Fruit fly (Drosophila melanogaster) whole organism, embryonic: ENCODE data around the gene Pgd.
A peak's percentile ranks its signal among the peaks of the same experiment; 100 is the strongest.

Experiments used
- Awh ChIP-seq: fragments of 200-800 bp; sonication (Bioruptor generic); IDR thresholded peaks from 2 replicates; pipeline ENCODE4, ENCODE4 v1.3.6; 2022; ENCODE audit warnings: missing biosample characterization, missing genetic modification characterization
- CG10979 ChIP-seq: fragments of 200-800 bp; sonication (Bioruptor generic); optimal IDR thresholded peaks from 2 replicates; lab custom pipeline; 2018; ENCODE audit warnings: missing biosample characterization, mild to moderate bottlenecking, missing genetic modification characterization, moderate library complexity
- CG11085 ChIP-seq: fragments of 200-800 bp; sonication (Bioruptor generic); IDR thresholded peaks from 2 replicates; pipeline ENCODE4 v1.3.6; 2022; ENCODE audit warnings: missing biosample characterization, missing genetic modification characterization
- CG12744 ChIP-seq: fragments of 200-800 bp; sonication (Bioruptor generic); optimal IDR thresholded peaks from 2 replicates; lab custom pipeline; 2016; ENCODE audit warnings: missing biosample characterization, missing genetic modification characterization
- CG13123 ChIP-seq: fragments of 200-800 bp; sonication (Bioruptor generic); optimal IDR thresholded peaks from 2 replicates; lab custom pipeline; 2016; ENCODE audit warnings: missing biosample characterization, missing genetic modification characterization
- CG13424 ChIP-seq: fragments of 200-800 bp; sonication (Bioruptor generic); optimal IDR thresholded peaks from 2 replicates; lab custom pipeline; 2019; ENCODE audit warnings: missing biosample characterization, mild to moderate bottlenecking, missing genetic modification characterization, moderate library complexity
- CG15269 ChIP-seq: fragments of 200-800 bp; sonication (Bioruptor generic); optimal IDR thresholded peaks from 2 replicates; lab custom pipeline; 2018; ENCODE audit warnings: missing biosample characterization, mild to moderate bottlenecking, missing genetic modification characterization, moderate library complexity
- CG15696 ChIP-seq: fragments of 200-800 bp; sonication (Bioruptor generic); optimal IDR thresholded peaks from 2 replicates; lab custom pipeline; 2019; ENCODE audit warnings: missing biosample characterization, mild to moderate bottlenecking, missing genetic modification characterization, moderate library complexity
- CG16813 ChIP-seq: fragments of 200-800 bp; sonication (Bioruptor generic); IDR thresholded peaks from 3 replicates; pipeline ENCODE4 v1.3.6; 2022; ENCODE audit warnings: missing biosample characterization, missing genetic modification characterization; ENCODE audit not compliant: partially characterized antibody
- CG17829 ChIP-seq: fragments of 200-800 bp; optimal IDR thresholded peaks from 2 replicates; lab custom pipeline; 2019; ENCODE audit warnings: missing biosample characterization, mild to moderate bottlenecking, missing genetic modification characterization, moderate library complexity
- CG18476 ChIP-seq: fragments of 200-800 bp; sonication (Bioruptor generic); optimal IDR thresholded peaks from 2 replicates; lab custom pipeline; 2016; ENCODE audit warnings: missing biosample characterization, mild to moderate bottlenecking, missing genetic modification characterization
- CG18764 ChIP-seq: fragments of 200-800 bp; sonication (Bioruptor generic); optimal IDR thresholded peaks from 3 replicates; lab custom pipeline; 2016; ENCODE audit warnings: missing biosample characterization, missing genetic modification characterization
- CG2129 ChIP-seq: fragments of 200-800 bp; sonication (Bioruptor generic); IDR thresholded peaks from 2 replicates; pipeline ENCODE4 v1.3.6; 2022; ENCODE audit warnings: missing biosample characterization, missing genetic modification characterization; ENCODE audit not compliant: partially characterized antibody
- CG30431 ChIP-seq: fragments of 200-800 bp; sonication (Bioruptor generic); optimal IDR thresholded peaks from 2 replicates; lab custom pipeline; 2017; ENCODE audit warnings: missing biosample characterization, missing genetic modification characterization
- CG31441 ChIP-seq: fragments of 200-800 bp; sonication (Bioruptor generic); IDR thresholded peaks from 2 replicates; pipeline ENCODE4 v1.3.6; 2022; ENCODE audit warnings: missing biosample characterization, missing genetic modification characterization
- CG6683 ChIP-seq: fragments of 200-800 bp; sonication (Bioruptor generic); optimal IDR thresholded peaks from 2 replicates; lab custom pipeline; 2017; ENCODE audit warnings: missing biosample characterization, mild to moderate bottlenecking, missing genetic modification characterization, missing genetic modification reagents
- CG7786 ChIP-seq: fragments of 200-800 bp; sonication (Bioruptor generic); optimal IDR thresholded peaks from 2 replicates; lab custom pipeline; 2016; ENCODE audit warnings: missing biosample characterization, missing genetic modification characterization
- Dad ChIP-seq: fragments of 200-800 bp; sonication (Bioruptor generic); optimal IDR thresholded peaks from 3 replicates; lab custom pipeline; 2016; ENCODE audit warnings: missing biosample characterization, missing genetic modification characterization
- Dp ChIP-seq: fragments of 200-800 bp; sonication (Bioruptor generic); optimal IDR thresholded peaks from 2 replicates; lab custom pipeline; 2018; ENCODE audit warnings: missing biosample characterization, mild to moderate bottlenecking, missing genetic modification characterization, moderate library complexity
- E2f2 ChIP-seq: fragments of 200-800 bp; sonication (Bioruptor generic); IDR thresholded peaks from 2 replicates; pipeline ENCODE4 v1.3.6; 2022; ENCODE audit warnings: missing biosample characterization, missing genetic modification characterization
- Gsc ChIP-seq: fragments of 200-800 bp; sonication (Bioruptor generic); IDR thresholded peaks from 2 replicates; pipeline ENCODE4 v1.3.6; 2022; ENCODE audit warnings: missing biosample characterization, missing genetic modification characterization
- Hr3 ChIP-seq: fragments of 200-800 bp; sonication (Bioruptor generic); optimal IDR thresholded peaks from 3 replicates; lab custom pipeline; 2016; ENCODE audit warnings: missing biosample characterization, missing genetic modification characterization
- Hr39 ChIP-seq: fragments of >200 bp; optimal IDR thresholded peaks from 2 replicates; lab custom pipeline; 2017
- MTF-1 ChIP-seq: fragments of 200-800 bp; sonication (Bioruptor generic); optimal IDR thresholded peaks from 2 replicates; lab custom pipeline; 2018; ENCODE audit warnings: missing biosample characterization, mild to moderate bottlenecking, missing genetic modification characterization, borderline replicate concordance
- Meics ChIP-seq: fragments of 200-800 bp; sonication (Bioruptor generic); optimal IDR thresholded peaks from 2 replicates; lab custom pipeline; 2017; ENCODE audit warnings: missing biosample characterization, mild to moderate bottlenecking, missing genetic modification characterization
- NfI ChIP-seq: fragments of 200-800 bp; sonication (Bioruptor generic); optimal IDR thresholded peaks from 3 replicates; lab custom pipeline; 2018; ENCODE audit warnings: missing biosample characterization, mild to moderate bottlenecking, missing genetic modification characterization, moderate library complexity
- Taf1 ChIP-seq: fragments of 200-800 bp; sonication (Bioruptor generic); IDR thresholded peaks from 2 replicates; pipeline ENCODE4 v1.3.6; 2022; ENCODE audit warnings: missing biosample characterization, missing genetic modification characterization
- amos ChIP-seq: fragments of 200-800 bp; sonication (Bioruptor generic); IDR thresholded peaks from 2 replicates; pipeline ENCODE4 v1.3.6; 2022; ENCODE audit warnings: missing biosample characterization, missing genetic modification characterization; ENCODE audit not compliant: partially characterized antibody
- ara ChIP-seq: fragments of 200-800 bp; sonication (Bioruptor generic); IDR thresholded peaks from 2 replicates; pipeline ENCODE4 v1.3.6; 2022; ENCODE audit warnings: missing biosample characterization, missing genetic modification characterization
- az2 ChIP-seq: fragments of 200-800 bp; sonication (Bioruptor generic); optimal IDR thresholded peaks from 3 replicates; lab custom pipeline; 2016; ENCODE audit warnings: missing biosample characterization, missing genetic modification characterization
- cad ChIP-seq: fragments of >200 bp; optimal IDR thresholded peaks from 2 replicates; lab custom pipeline; 2017; ENCODE audit warnings: missing biosample characterization, missing genetic modification characterization
- cg ChIP-seq: fragments of 200-800 bp; sonication (Bioruptor generic); optimal IDR thresholded peaks from 3 replicates; lab custom pipeline; 2019; ENCODE audit warnings: missing biosample characterization, mild to moderate bottlenecking, missing genetic modification characterization, moderate library complexity
- dan ChIP-seq: fragments of 200-800 bp; sonication (Bioruptor generic); IDR thresholded peaks from 2 replicates; pipeline ENCODE4 v1.3.6; 2022; ENCODE audit warnings: missing biosample characterization, missing genetic modification characterization
- dati ChIP-seq: fragments of 200-800 bp; sonication (Bioruptor generic); IDR thresholded peaks from 2 replicates; pipeline ENCODE4 v1.3.6; 2022; ENCODE audit warnings: missing biosample characterization, missing genetic modification characterization
- dm ChIP-seq: fragments of 200-800 bp; sonication (Bioruptor generic); optimal IDR thresholded peaks from 3 replicates; lab custom pipeline; 2016; ENCODE audit warnings: missing biosample characterization, missing genetic modification characterization
- en ChIP-seq: fragments of 200-800 bp; sonication (Bioruptor generic); optimal IDR thresholded peaks from 2 replicates; lab custom pipeline; 2016; ENCODE audit warnings: missing biosample characterization, missing genetic modification characterization
- ewg ChIP-seq: fragments of 200-800 bp; sonication (Bioruptor generic); optimal IDR thresholded peaks from 3 replicates; lab custom pipeline; 2017; ENCODE audit warnings: mild to moderate bottlenecking, missing biosample characterization, missing genetic modification reagents, missing genetic modification characterization
- exex ChIP-seq: fragments of 200-800 bp; sonication (Bioruptor generic); optimal IDR thresholded peaks from 4 replicates; lab custom pipeline; 2018; ENCODE audit warnings: missing biosample characterization, mild to moderate bottlenecking, missing genetic modification characterization, moderate library complexity
- ftz-f1 ChIP-seq: fragments of 200-800 bp; sonication (Bioruptor generic); optimal IDR thresholded peaks from 2 replicates; lab custom pipeline; 2016; ENCODE audit warnings: missing biosample characterization, missing genetic modification characterization
- kni ChIP-seq: fragments of 200-800 bp; sonication (Bioruptor generic); optimal IDR thresholded peaks from 3 replicates; lab custom pipeline; 2017; ENCODE audit warnings: mild to moderate bottlenecking, missing biosample characterization, missing genetic modification reagents, missing genetic modification characterization
- mam ChIP-seq: fragments of 200-800 bp; sonication (Bioruptor generic); optimal IDR thresholded peaks from 3 replicates; lab custom pipeline; 2016; ENCODE audit warnings: missing biosample characterization, missing genetic modification characterization
- psq ChIP-seq: fragments of 200-800 bp; sonication (Bioruptor generic); optimal IDR thresholded peaks from 2 replicates; lab custom pipeline; 2017; ENCODE audit warnings: missing biosample characterization, missing genetic modification characterization
- repo ChIP-seq: fragments of 200-800 bp; sonication (Bioruptor generic); optimal IDR thresholded peaks from 2 replicates; lab custom pipeline; 2016; ENCODE audit warnings: missing biosample characterization, missing genetic modification characterization
- slp2 ChIP-seq: fragments of 200-800 bp; sonication (Bioruptor generic); optimal IDR thresholded peaks from 2 replicates; lab custom pipeline; 2016; ENCODE audit warnings: missing biosample characterization, missing genetic modification characterization
- ssp ChIP-seq: fragments of 200-800 bp; sonication (Bioruptor generic); IDR thresholded peaks from 2 replicates; pipeline ENCODE4 v1.3.6; 2022; ENCODE audit warnings: missing biosample characterization, missing genetic modification characterization
- stwl ChIP-seq: fragments of 200-800 bp; sonication (Bioruptor generic); optimal IDR thresholded peaks from 3 replicates; lab custom pipeline; 2018; ENCODE audit warnings: missing biosample characterization, mild to moderate bottlenecking, missing genetic modification characterization, moderate library complexity
- tna ChIP-seq: fragments of 200-800 bp; sonication (Bioruptor generic); IDR thresholded peaks from 2 replicates; pipeline ENCODE4 v1.3.6; 2022; ENCODE audit warnings: missing biosample characterization, missing genetic modification characterization; ENCODE audit not compliant: partially characterized antibody
- toy ChIP-seq: fragments of 200-800 bp; sonication (Bioruptor generic); IDR thresholded peaks from 2 replicates; pipeline ENCODE4 v1.3.6; 2022; ENCODE audit warnings: missing biosample characterization, missing genetic modification characterization

Pgd gene

DNA sequence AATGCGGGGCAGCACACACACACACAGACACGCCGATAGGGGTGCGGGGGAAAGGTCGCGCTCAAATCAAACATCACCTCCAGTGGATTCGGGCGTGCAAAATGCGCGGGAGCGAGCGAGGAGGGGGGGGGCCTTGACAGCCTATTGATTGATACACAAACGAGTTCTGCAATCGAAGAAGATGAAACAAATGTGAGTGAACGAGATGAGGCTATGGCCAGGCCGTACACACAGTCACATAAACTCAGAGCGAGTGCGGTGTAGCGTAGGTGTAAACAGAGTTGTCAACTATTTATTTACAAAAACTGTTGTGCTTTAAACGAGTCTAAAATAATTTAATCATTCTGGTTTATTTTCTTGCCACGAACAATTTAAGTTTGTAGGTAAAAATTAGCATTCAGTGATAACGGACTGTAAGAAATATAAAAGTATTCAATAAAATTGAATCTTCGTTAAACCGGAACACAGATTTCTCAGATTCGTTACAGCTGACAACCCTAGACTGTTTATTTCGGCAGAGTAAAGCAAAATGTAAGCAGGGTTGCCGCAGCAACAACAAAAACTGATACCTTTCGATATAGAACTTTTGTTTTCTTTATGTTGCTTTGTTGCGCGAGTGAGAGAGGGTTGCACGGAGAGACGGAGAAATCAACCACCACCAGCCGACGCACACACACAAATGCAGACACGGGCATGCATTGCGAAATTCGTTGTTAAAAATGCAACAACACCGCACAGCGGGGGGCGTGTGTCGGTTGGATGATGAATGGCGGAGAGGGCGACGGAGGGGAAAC, 9.8 kb upstream of the Pgd start (continued):
- TF ChIP-seq CG10979 (peak; percentile 90), Hr39 (no peak), Meics (GFP tag; lab: Kevin White, UChicago) (peak; percentile 91), Hr3 (GFP tag; lab: Kevin White, UChicago) (peak; percentile 76), kni (GFP tag; lab: Kevin White, UChicago) (peak; percentile 81), CG13424 (tag; lab: Kevin White, UChicago) (peak; percentile 94), psq (GFP tag; lab: Kevin White, UChicago) (peak; percentile 56), CG18476 (GFP tag; lab: Kevin White, UChicago) (peak; percentile 89), toy (peak; percentile 58), amos (GFP tag; lab: Robert Waterston, UW) (no peak), tna (no peak), Dp (no peak), Dad (peak; percentile 76), E2f2 (peak; percentile 67), cg (GFP tag; lab: Kevin White, UChicago) (peak; percentile 69), NfI (peak; percentile 89), az2 (GFP tag; lab: Kevin White, UChicago) (peak; percentile 85), ssp (peak; percentile 69), Taf1 (peak; percentile 58), CG17829 (tag; lab: Kevin White, UChicago) (peak; percentile 94), stwl (tag; lab: Kevin White, UChicago) (peak; percentile 53), slp2 (GFP tag; lab: Kevin White, UChicago) (peak; percentile 65), CG13123 (GFP tag; lab: Kevin White, UChicago) (peak; percentile 71), CG11085 (peak; percentile 71), mam (peak; percentile 86), CG2129 (GFP tag; lab: Robert Waterston, UW) (no peak), CG6683 (GFP tag; lab: Kevin White, UChicago) (peak; percentile 78), Gsc (GFP tag; lab: Robert Waterston, UW) (no peak), repo (GFP tag; lab: Kevin White, UChicago) (peak; percentile 65), CG15696 (tag; lab: Kevin White, UChicago) (peak; percentile 92), exex (tag; lab: Kevin White, UChicago) (peak; percentile 60), CG16813 (GFP tag; lab: Robert Waterston, UW) (no peak), en (peak; percentile 71), ewg (GFP tag; lab: Kevin White, UChicago) (peak; percentile 68), CG7786 (GFP tag; lab: Kevin White, UChicago) (peak; percentile 84), CG15269 (tag; lab: Kevin White, UChicago) (peak; percentile 93), dm (GFP tag; lab: Kevin White, UChicago) (peak; percentile 62), dan (0 out of 2 replicates have a peak, but pooled peaks have one; percentile 9), cad (GFP tag; lab: Kevin White, UChicago) (no peak), CG30431 (GFP tag; lab: Kevin White, UChicago) (peak; percentile 52), MTF-1 (GFP tag; lab: Kevin White, UChicago) (peak; percentile 83), ftz-f1 (GFP tag; lab: Kevin White, UChicago) (peak; percentile 35), ara (GFP tag; lab: Robert Waterston, UW) (peak; percentile 76), CG12744 (peak; percentile 79), Awh (GFP tag; lab: Robert Waterston, UW) (peak; percentile 71; the same call in 1 of the 2 replicates), CG31441 (GFP tag; lab: Robert Waterston, UW) (peak; percentile 88), CG18764 (GFP tag; lab: Kevin White, UChicago) (peak; percentile 70), dati (GFP tag; lab: Robert Waterston, UW) (peak; percentile 18; the same call in 1 of the 2 replicates)
